Worm (Caenorhabditis elegans) whole organism, mixed stage, embryonic: ENCODE measurements around the gene calu-1.

Experiments
- M03D4.4 ChIP-seq: sonication (generic microtip); optimal IDR thresholded peaks from 2 replicates; lab custom pipeline; 2017; ENCODE audit warnings: mild to moderate bottlenecking, missing genetic modification characterization, missing compliant biosample characterization
- bed-3 ChIP-seq: fragments of 200-800 bp; sonication (Bioruptor generic); optimal IDR thresholded peaks from 3 replicates; lab custom pipeline; 2018; ENCODE audit warnings: mild to moderate bottlenecking, missing genetic modification characterization, moderate library complexity, missing compliant biosample characterization
- blmp-1 ChIP-seq: fragments of 150-350 bp; optimal IDR thresholded peaks from 2 replicates; lab custom pipeline; 2014; ENCODE audit warnings: missing biosample characterization, missing genetic modification characterization
- ceh-39 ChIP-seq: fragments of 150-350 bp; optimal IDR thresholded peaks from 2 replicates; lab custom pipeline; 2014; ENCODE audit warnings: missing biosample characterization, missing genetic modification characterization
- ceh-43 ChIP-seq: fragments of 200-800 bp; sonication (Bioruptor generic); optimal IDR thresholded peaks from 2 replicates; lab custom pipeline; 2018; ENCODE audit warnings: mild to moderate bottlenecking, missing genetic modification characterization, moderate library complexity, missing compliant biosample characterization
- ceh-83 ChIP-seq: fragments of 200-800 bp; sonication (Bioruptor generic); optimal IDR thresholded peaks from 2 replicates; lab custom pipeline; 2018; ENCODE audit warnings: mild to moderate bottlenecking, missing genetic modification characterization, missing compliant biosample characterization
- ces-1 ChIP-seq: fragments of 150-350 bp; optimal IDR thresholded peaks from 2 replicates; lab custom pipeline; 2014; ENCODE audit warnings: missing biosample characterization, missing genetic modification reagents, missing genetic modification characterization
- cnd-1 ChIP-seq: fragments of 200-800 bp; sonication (Bioruptor generic); optimal IDR thresholded peaks from 2 replicates; lab custom pipeline; 2018; ENCODE audit warnings: mild to moderate bottlenecking, missing genetic modification characterization, missing compliant biosample characterization
- drap-1 ChIP-seq: fragments of 200-800 bp; sonication (Bioruptor generic); optimal IDR thresholded peaks from 3 replicates; lab custom pipeline; 2018; ENCODE audit warnings: mild to moderate bottlenecking, missing genetic modification characterization, missing compliant biosample characterization
- elt-1 ChIP-seq: sonication (generic microtip); optimal IDR thresholded peaks from 2 replicates; lab custom pipeline; 2017; ENCODE audit warnings: missing genetic modification characterization, mild to moderate bottlenecking, missing compliant biosample characterization, antibody characterized with exemption, moderate library complexity, borderline replicate concordance; ENCODE audit not compliant: insufficient read depth
- elt-3 ChIP-seq: fragments of 150-350 bp; optimal IDR thresholded peaks from 2 replicates; lab custom pipeline; 2014; ENCODE audit warnings: missing biosample characterization, missing genetic modification characterization
- flh-1 ChIP-seq: fragments of 200-800 bp; sonication (Bioruptor generic); optimal IDR thresholded peaks from 2 replicates; lab custom pipeline; 2018; ENCODE audit warnings: mild to moderate bottlenecking, missing genetic modification characterization, moderate library complexity, missing compliant biosample characterization
- ham-2 ChIP-seq: fragments of 200-800 bp; sonication (Bioruptor generic); optimal IDR thresholded peaks from 2 replicates; lab custom pipeline; 2018; ENCODE audit warnings: mild to moderate bottlenecking, missing genetic modification characterization, missing compliant biosample characterization
- hlh-1 ChIP-seq: fragments of 150-350 bp; optimal IDR thresholded peaks from 2 replicates; lab custom pipeline; 2014; ENCODE audit warnings: missing biosample characterization, missing genetic modification reagents, missing genetic modification characterization
- lin-13 ChIP-seq: fragments of 150-350 bp; optimal IDR thresholded peaks from 2 replicates; lab custom pipeline; 2014; ENCODE audit warnings: missing biosample characterization, missing genetic modification characterization
- lin-32 ChIP-seq: fragments of 200-800 bp; sonication (Bioruptor generic); optimal IDR thresholded peaks from 2 replicates; lab custom pipeline; 2018; ENCODE audit warnings: mild to moderate bottlenecking, missing genetic modification characterization, missing compliant biosample characterization
- lsy-2 ChIP-seq: fragments of 150-350 bp; optimal IDR thresholded peaks from 2 replicates; lab custom pipeline; 2014; ENCODE audit warnings: missing biosample characterization, missing genetic modification characterization
- mab-5 ChIP-seq: fragments of 150-350 bp; optimal IDR thresholded peaks from 2 replicates; lab custom pipeline; 2014; ENCODE audit warnings: missing biosample characterization, missing genetic modification characterization
- mep-1 ChIP-seq: fragments of 150-350 bp; optimal IDR thresholded peaks from 2 replicates; lab custom pipeline; 2017; ENCODE audit warnings: missing biosample characterization, missing genetic modification reagents, missing genetic modification characterization, inconsistent platforms
- mls-2 ChIP-seq: sonication (generic microtip); optimal IDR thresholded peaks from 2 replicates; lab custom pipeline; 2016; ENCODE audit warnings: mild to moderate bottlenecking, missing genetic modification characterization, moderate library complexity, missing compliant biosample characterization
- nhr-12 ChIP-seq: fragments of 150-350 bp; optimal IDR thresholded peaks from 2 replicates; lab custom pipeline; 2014; ENCODE audit warnings: missing biosample characterization, missing genetic modification characterization
- nhr-2 ChIP-seq: fragments of 150-350 bp; optimal IDR thresholded peaks from 2 replicates; lab custom pipeline; 2014; ENCODE audit warnings: missing biosample characterization, missing genetic modification characterization
- nhr-237 ChIP-seq: fragments of 150-350 bp; optimal IDR thresholded peaks from 2 replicates; lab custom pipeline; 2014; ENCODE audit warnings: missing biosample characterization, missing genetic modification characterization
- nhr-28 ChIP-seq: fragments of 150-350 bp; optimal IDR thresholded peaks from 2 replicates; lab custom pipeline; 2014; ENCODE audit warnings: missing biosample characterization, missing genetic modification characterization
- nhr-76 ChIP-seq: sonication (generic microtip); optimal IDR thresholded peaks from 2 replicates; lab custom pipeline; 2017; ENCODE audit warnings: missing biosample characterization, missing genetic modification characterization
- pha-4 ChIP-seq: fragments of 150-350 bp; optimal IDR thresholded peaks from 2 replicates; lab custom pipeline; 2018; ENCODE audit warnings: missing biosample characterization, missing genetic modification reagents, missing genetic modification characterization
- sem-2 ChIP-seq: fragments of 200-800 bp; sonication (Bioruptor generic); optimal IDR thresholded peaks from 2 replicates; lab custom pipeline; 2018; ENCODE audit warnings: mild to moderate bottlenecking, missing genetic modification characterization, missing compliant biosample characterization
- snpc-4 ChIP-seq: fragments of 150-350 bp; optimal IDR thresholded peaks from 2 replicates; lab custom pipeline; 2014; ENCODE audit warnings: missing biosample characterization, missing genetic modification characterization
- sptf-1 ChIP-seq: sonication (generic microtip); optimal IDR thresholded peaks from 2 replicates; lab custom pipeline; 2017; ENCODE audit warnings: mild to moderate bottlenecking, missing genetic modification characterization, moderate library complexity, missing compliant biosample characterization
- tbx-8 ChIP-seq: fragments of 200-800 bp; sonication (Bioruptor generic); optimal IDR thresholded peaks from 2 replicates; lab custom pipeline; 2018; ENCODE audit warnings: mild to moderate bottlenecking, missing genetic modification characterization, moderate library complexity, missing compliant biosample characterization
- unc-120 ChIP-seq: sonication (generic microtip); optimal IDR thresholded peaks from 2 replicates; lab custom pipeline; 2017; ENCODE audit warnings: missing genetic modification characterization, missing compliant biosample characterization; ENCODE audit not compliant: poor library complexity, severe bottlenecking
- unc-39 ChIP-seq: fragments of 150-350 bp; optimal IDR thresholded peaks from 2 replicates; lab custom pipeline; 2014; ENCODE audit warnings: missing biosample characterization, missing genetic modification characterization
- unc-62 ChIP-seq: fragments of 150-350 bp; optimal IDR thresholded peaks from 2 replicates; lab custom pipeline; 2014; ENCODE audit warnings: missing biosample characterization, missing genetic modification reagents, missing genetic modification characterization
- zip-8 ChIP-seq: fragments of 150-350 bp; optimal IDR thresholded peaks from 2 replicates; lab custom pipeline; 2014; ENCODE audit warnings: missing biosample characterization, missing genetic modification characterization
- ztf-11 ChIP-seq: fragments of 150-350 bp; optimal IDR thresholded peaks from 2 replicates; lab custom pipeline; 2014; ENCODE audit warnings: missing biosample characterization, missing genetic modification characterization

Gene calu-1

ce11 chrX:4960422-4960821 is 10.3 kb downstream of the calu-1 start, which contains the start of gene act-4:
TSS of gene act-4 (plus strand) at chrX:4960621.
- no peak for TF ChIP-seq M03D4.4 (tag; lab: Kevin White, UChicago)
- TF ChIP-seq drap-1 (GFP tag; lab: Kevin White, UChicago): peak; percentile 39
- TF ChIP-seq nhr-28: no peak
- TF ChIP-seq tbx-8 (GFP tag; lab: Kevin White, UChicago): no peak
- no peak for TF ChIP-seq nhr-2
- TF ChIP-seq unc-120 (tag; lab: Kevin White, UChicago): peak; percentile 96
- no peak for TF ChIP-seq sptf-1 (tag; lab: Kevin White, UChicago)
- no peak for TF ChIP-seq ham-2
- TF ChIP-seq ceh-43 (GFP tag; lab: Kevin White, UChicago): no peak
- TF ChIP-seq mab-5 (tag; lab: Kevin White, UChicago): no peak
- no peak for TF ChIP-seq lin-13 (tag; lab: Kevin White, UChicago)
- no peak for TF ChIP-seq bed-3 (GFP tag; lab: Kevin White, UChicago)
- no peak for TF ChIP-seq flh-1 (GFP tag; lab: Kevin White, UChicago)
- peak; percentile 8 for TF ChIP-seq pha-4 (tag; lab: Kevin White, UChicago)
- no peak for TF ChIP-seq sem-2
- no peak for TF ChIP-seq blmp-1 (tag; lab: Kevin White, UChicago)
- no peak for TF ChIP-seq unc-39 (tag; lab: Kevin White, UChicago)
- no peak for TF ChIP-seq ceh-83
- TF ChIP-seq mls-2 (tag; lab: Kevin White, UChicago): no peak
- TF ChIP-seq mep-1 (tag; lab: Kevin White, UChicago): no peak
- no peak for TF ChIP-seq nhr-237
- no peak for TF ChIP-seq zip-8 (tag; lab: Kevin White, UChicago)
- peak; percentile 27 for TF ChIP-seq unc-62 (GFP tag; lab: Kevin White, UChicago)
- peak; percentile 39 for TF ChIP-seq hlh-1 (tag; lab: Kevin White, UChicago)
- TF ChIP-seq ztf-11 (tag; lab: Kevin White, UChicago): peak; percentile 18
- TF ChIP-seq nhr-76 (tag; lab: Kevin White, UChicago): no peak
- TF ChIP-seq ceh-39 (tag; lab: Kevin White, UChicago): no peak
- TF ChIP-seq snpc-4 (tag; lab: Kevin White, UChicago): no peak
- no peak for TF ChIP-seq elt-1
- TF ChIP-seq cnd-1 (tag; lab: Kevin White, UChicago): peak; percentile 57
- no peak for TF ChIP-seq nhr-12 (tag; lab: Kevin White, UChicago)
- TF ChIP-seq lin-32: peak; percentile 3
- TF ChIP-seq ces-1 (GFP tag; lab: Kevin White, UChicago): no peak
- TF ChIP-seq lsy-2: peak; percentile 32
- no peak for TF ChIP-seq elt-3 (tag; lab: Kevin White, UChicago)

DNA sequence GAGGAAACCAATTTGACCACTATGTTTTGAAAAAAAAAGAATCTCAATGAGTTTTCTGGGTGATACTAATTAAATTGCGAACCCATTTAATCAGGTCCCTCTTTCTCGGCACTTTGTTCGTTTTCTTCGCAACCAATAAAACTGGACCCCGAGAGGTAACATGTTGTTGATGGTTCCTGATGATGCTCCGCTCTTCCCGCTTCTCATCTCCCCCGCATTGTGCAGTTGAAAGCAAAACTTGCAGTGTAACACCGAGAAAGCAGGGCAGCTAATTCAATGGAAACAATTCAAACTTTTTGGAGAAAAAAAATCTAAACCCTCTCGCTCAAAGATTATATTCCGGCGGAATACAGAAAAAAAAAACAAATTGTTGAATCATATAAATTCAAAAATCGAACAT is 11.3 kb downstream of the calu-1 start:
- no peak for TF ChIP-seq lsy-2
- TF ChIP-seq zip-8 (tag; lab: Kevin White, UChicago): no peak
- peak; percentile 3 for TF ChIP-seq ces-1 (GFP tag; lab: Kevin White, UChicago)
- TF ChIP-seq ham-2: no peak
- TF ChIP-seq nhr-28: no peak
- no peak for TF ChIP-seq snpc-4 (tag; lab: Kevin White, UChicago)
- peak; percentile 1 for TF ChIP-seq hlh-1 (tag; lab: Kevin White, UChicago)
- TF ChIP-seq sptf-1 (tag; lab: Kevin White, UChicago): no peak

- TF ChIP-seq nhr-76 (tag; lab: Kevin White, UChicago) (no peak), ces-1 (GFP tag; lab: Kevin White, UChicago) (no peak), elt-3 (tag; lab: Kevin White, UChicago) (no peak), sptf-1 (tag; lab: Kevin White, UChicago) (no peak), mab-5 (tag; lab: Kevin White, UChicago) (no peak)
Measured at ce11 chrX:4958986-4959385, 11.7 kb downstream of the calu-1 start.

- TF ChIP-seq nhr-237 (peak; percentile 25), lsy-2 (no peak), lin-13 (tag; lab: Kevin White, UChicago) (no peak), unc-62 (GFP tag; lab: Kevin White, UChicago) (peak; percentile 55), pha-4 (tag; lab: Kevin White, UChicago) (no peak), mls-2 (tag; lab: Kevin White, UChicago) (no peak), zip-8 (tag; lab: Kevin White, UChicago) (no peak), M03D4.4 (tag; lab: Kevin White, UChicago) (peak; percentile 4), elt-1 (no peak), ceh-83 (no peak), mep-1 (tag; lab: Kevin White, UChicago) (no peak), drap-1 (GFP tag; lab: Kevin White, UChicago) (no peak), ceh-43 (GFP tag; lab: Kevin White, UChicago) (no peak), unc-120 (tag; lab: Kevin White, UChicago) (peak; percentile 81), nhr-12 (tag; lab: Kevin White, UChicago) (no peak), hlh-1 (tag; lab: Kevin White, UChicago) (peak; percentile 70)
Measured at ce11 chrX:4957259-4957658, 13.5 kb downstream of the calu-1 start, which contains the start of gene M03F4.4. TSS of gene M03F4.4 (minus strand) at chrX:4957418.
